Worm (Caenorhabditis elegans): ENCODE measurements around the gene brp-1.

brp-1 gene

DNA sequence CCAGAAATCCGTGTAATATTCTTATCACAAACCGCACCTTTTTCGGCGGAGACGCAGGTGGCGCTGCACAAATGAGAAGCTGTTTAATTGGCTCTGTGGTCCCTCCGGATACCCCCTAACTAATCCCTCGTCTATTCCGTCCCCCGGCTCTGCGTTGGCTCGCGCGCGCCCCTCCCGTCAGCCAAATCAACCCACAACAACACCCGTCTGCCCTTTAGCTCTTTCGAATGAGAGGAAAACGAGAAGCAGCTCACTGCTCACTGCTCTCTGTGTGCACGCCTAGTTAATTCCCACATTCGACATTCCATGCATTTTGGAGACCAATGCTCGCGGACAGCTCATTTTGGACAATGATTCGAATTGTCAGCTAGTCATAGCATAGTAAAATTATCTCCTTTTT is 39.7 kb downstream of the brp-1 start:
- TF ChIP-seq F13H6.1 (tag; optimal IDR thresholded peaks at IDR 0.05) (no peak), K09A11.1 (tag; optimal IDR thresholded peaks at IDR 0.05; ENCODE audit: insufficient read depth) (no peak), elt-2 (tag; optimal IDR thresholded peaks at IDR 0.05) (no peak), hlh-13 (GFP tag; optimal IDR thresholded peaks at IDR 0.05) (no peak), rnt-1 (tag; optimal IDR thresholded peaks at IDR 0.05) (no peak), tbx-2 (tag; optimal IDR thresholded peaks at IDR 0.05) (peak; percentile 1), ceh-30 (tag; optimal IDR thresholded peaks at IDR 0.05) (no peak), ceh-14 (tag; optimal IDR thresholded peaks at IDR 0.05) (peak; percentile 53), unc-3 (GFP tag; conservative IDR thresholded peaks at IDR 0.05) (no peak), unc-3 (tag; optimal IDR thresholded peaks at IDR 0.05) (no peak), unc-42 (tag; optimal IDR thresholded peaks at IDR 0.05) (peak; percentile 57), gmeb-2 (tag; optimal IDR thresholded peaks at IDR 0.05) (no peak), ceh-34 (tag; optimal IDR thresholded peaks at IDR 0.05) (no peak), pha-2 (tag; optimal IDR thresholded peaks at IDR 0.05) (no peak), nfya-1 (tag; optimal IDR thresholded peaks at IDR 0.05) (no peak), ceh-45 (GFP tag; IDR thresholded peaks at IDR 0.05) (no peak), ref-2 (tag; optimal IDR thresholded peaks at IDR 0.05) (no peak), unc-55 (GFP tag; optimal IDR thresholded peaks at IDR 0.05) (no peak), nhr-11 (tag; optimal IDR thresholded peaks at IDR 0.05) (no peak), hlh-30 (tag; optimal IDR thresholded peaks at IDR 0.05; ENCODE audit: insufficient read depth) (no peak), C38D4.7 (GFP tag; optimal IDR thresholded peaks at IDR 0.05) (no peak), hlh-8 (tag; optimal IDR thresholded peaks at IDR 0.05) (no peak)

DNA sequence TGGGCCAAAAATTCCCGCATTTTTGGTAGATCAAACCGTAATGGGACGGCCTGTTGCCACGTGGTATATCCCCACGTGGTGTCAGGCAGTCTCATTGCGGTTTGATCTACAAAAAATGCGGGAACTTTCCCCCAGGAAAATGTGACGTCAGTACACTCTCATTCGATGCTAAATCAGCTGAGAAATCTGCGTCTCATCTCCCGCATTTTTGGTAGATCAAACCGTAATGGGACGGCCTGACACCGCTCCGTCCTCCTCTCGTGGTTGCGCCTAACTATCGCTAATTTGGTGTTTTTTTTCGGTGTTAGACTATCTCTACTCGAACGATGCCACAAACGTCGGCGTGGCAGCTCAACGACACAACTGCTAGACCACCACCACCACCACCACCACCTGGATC is 41.1 kb downstream of the brp-1 start, which contains the start of gene zyg-8:
zyg-8 (plus strand) TSS at position 301 of the 400 bp plus-strand sequence.
- no peak for TF ChIP-seq unc-55 (GFP tag; optimal IDR thresholded peaks at IDR 0.05)
- TF ChIP-seq sox-2 (GFP tag; IDR thresholded peaks at IDR 0.05): no peak
- TF ChIP-seq F13H6.1 (tag; optimal IDR thresholded peaks at IDR 0.05): no peak
- no peak for TF ChIP-seq C38D4.7 (GFP tag; optimal IDR thresholded peaks at IDR 0.05)
- no peak for TF ChIP-seq hlh-13 (GFP tag; optimal IDR thresholded peaks at IDR 0.05)
- no peak for TF ChIP-seq C08G9.2 (tag; optimal IDR thresholded peaks at IDR 0.05)
- TF ChIP-seq K02D7.2 (tag; optimal IDR thresholded peaks at IDR 0.05): no peak
- no peak for TF ChIP-seq nhr-232 (tag; optimal IDR thresholded peaks at IDR 0.05)
- no peak for TF ChIP-seq elt-4 (tag; optimal IDR thresholded peaks at IDR 0.05)
- no peak for TF ChIP-seq elt-2 (tag; optimal IDR thresholded peaks at IDR 0.05)
- TF ChIP-seq sdc-2 (tag; optimal IDR thresholded peaks at IDR 0.05): no peak
- no peak for TF ChIP-seq ceh-31 (tag; optimal IDR thresholded peaks at IDR 0.05)
- no peak for TF ChIP-seq che-1 (tag; optimal IDR thresholded peaks at IDR 0.05)
- no peak for TF ChIP-seq hlh-15 (tag; optimal IDR thresholded peaks at IDR 0.05)
- no peak for TF ChIP-seq ceh-9 (tag; optimal IDR thresholded peaks at IDR 0.05)
- TF ChIP-seq rnt-1 (tag; optimal IDR thresholded peaks at IDR 0.05): no peak
- no peak for TF ChIP-seq ceh-19 (GFP tag; optimal IDR thresholded peaks at IDR 0.05)
- TF ChIP-seq dmd-4 (tag; optimal IDR thresholded peaks at IDR 0.05; ENCODE audit: borderline replicate concordance): no peak

DNA sequence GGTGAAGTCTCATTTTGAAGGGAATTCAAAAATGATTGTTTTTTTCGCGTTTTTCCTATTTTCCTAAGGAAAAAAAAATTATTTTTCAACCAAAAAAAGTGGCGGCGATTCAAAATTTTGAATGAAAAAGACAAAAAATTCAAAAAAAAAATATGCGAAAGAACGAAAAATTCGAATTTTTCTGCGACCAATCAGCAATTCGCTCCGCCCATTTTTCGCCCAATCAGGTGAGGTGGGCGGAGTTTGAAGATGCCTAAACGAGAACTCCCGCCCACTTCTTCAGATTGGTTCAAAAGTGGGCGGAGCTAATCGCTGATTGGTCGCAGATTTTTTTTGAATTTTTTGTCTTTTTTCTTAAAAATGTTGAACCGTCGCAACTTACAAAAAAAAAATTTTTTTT is 43.6 kb downstream of the brp-1 start:
- TF ChIP-seq nfya-1 (tag; optimal IDR thresholded peaks at IDR 0.05) (peak; percentile 67), hlh-15 (tag; optimal IDR thresholded peaks at IDR 0.05) (no peak), pat-9 (tag; optimal IDR thresholded peaks at IDR 0.05) (no peak), pros-1 (tag; optimal IDR thresholded peaks at IDR 0.05) (no peak), nhr-11 (tag; optimal IDR thresholded peaks at IDR 0.05) (no peak), ceh-48 (tag; optimal IDR thresholded peaks at IDR 0.05) (no peak)

DNA sequence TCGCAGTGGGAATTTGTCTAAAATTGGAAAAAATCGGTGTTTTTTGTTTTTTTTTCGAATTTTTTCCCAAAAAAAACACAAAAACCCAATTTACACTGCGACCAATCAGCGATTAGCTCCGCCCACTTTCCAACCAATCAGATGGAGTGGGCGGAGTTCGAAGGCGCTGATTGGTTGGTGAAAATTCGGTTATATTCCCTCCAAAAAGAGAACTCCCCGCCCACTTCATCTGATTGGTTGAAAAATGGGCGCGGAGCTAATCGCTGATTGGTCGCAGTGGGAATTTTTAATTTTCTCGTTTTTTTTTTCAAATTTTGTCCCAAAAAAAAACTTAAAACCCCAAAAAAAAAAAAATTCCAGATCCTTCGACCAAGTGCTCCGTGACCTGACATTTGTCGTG is 44.1 kb downstream of the brp-1 start:
- peak; percentile 72 for TF ChIP-seq nfya-1 (tag; optimal IDR thresholded peaks at IDR 0.05)
- no peak for TF ChIP-seq odd-2 (tag; optimal IDR thresholded peaks at IDR 0.05)
- no peak for TF ChIP-seq gmeb-2 (tag; optimal IDR thresholded peaks at IDR 0.05)
